Worm (Caenorhabditis elegans) whole organism, L2 larva: ENCODE results near the gene vps-24.

ENCODE experiments used
- ama-1 ChIP-seq: fragments of 150-350 bp; optimal IDR thresholded peaks from 2 replicates; lab custom pipeline; 2018; ENCODE audit warnings: inconsistent platforms
- blmp-1 ChIP-seq: sonication (generic microtip); optimal IDR thresholded peaks from 2 replicates; lab custom pipeline; 2017; ENCODE audit warnings: missing genetic modification characterization, mild to moderate bottlenecking, missing compliant biosample characterization, antibody characterized with exemption, moderate library complexity; ENCODE audit not compliant: insufficient read depth
- elt-1 ChIP-seq: fragments of 150-350 bp; optimal IDR thresholded peaks from 2 replicates; lab custom pipeline; 2014; ENCODE audit warnings: missing biosample characterization, missing genetic modification characterization
- nhr-11 ChIP-seq: fragments of 150-350 bp; optimal IDR thresholded peaks from 2 replicates; lab custom pipeline; 2014; ENCODE audit warnings: missing biosample characterization, missing genetic modification characterization
- nhr-23 ChIP-seq: fragments of 150-350 bp; optimal IDR thresholded peaks from 2 replicates; lab custom pipeline; 2014; ENCODE audit warnings: missing biosample characterization, missing genetic modification reagents, missing genetic modification characterization
- nhr-237 ChIP-seq: fragments of 150-350 bp; optimal IDR thresholded peaks from 2 replicates; lab custom pipeline; 2014; ENCODE audit warnings: missing biosample characterization, missing genetic modification characterization
- unc-39 ChIP-seq: fragments of 150-350 bp; optimal IDR thresholded peaks from 2 replicates; lab custom pipeline; 2014; ENCODE audit warnings: missing biosample characterization, missing genetic modification characterization
- ztf-4 ChIP-seq: fragments of 150-350 bp; optimal IDR thresholded peaks from 2 replicates; lab custom pipeline; 2014; ENCODE audit warnings: missing biosample characterization, missing genetic modification characterization

ce11 chrII:4999122-4999521 lies 5.3 kb downstream of the vps-24 start, which contains the start of gene citk-2:
- TF ChIP-seq nhr-237 (tag; lab: Kevin White, UChicago) (no peak), nhr-23 (tag; lab: Kevin White, UChicago) (no peak), ama-1 (lab: Kevin White, UChicago) (no peak), ztf-4 (tag; lab: Kevin White, UChicago) (no peak), blmp-1 (tag; lab: Kevin White, UChicago) (no peak), nhr-11 (tag; lab: Kevin White, UChicago) (no peak), unc-39 (tag; lab: Kevin White, UChicago) (no peak), elt-1 (no peak)
